Worm (Caenorhabditis elegans) whole organism, L4 larva: ENCODE data around the gene C17H11.1.

Experiments
- F26F4.8 ChIP-seq: fragments of 200-800 bp; sonication (Bioruptor generic); conservative IDR thresholded peaks from 2 replicates; pipeline ENCODE4 v1.3.6; 2022; ENCODE audit warnings: missing genetic modification characterization, missing compliant biosample characterization
- F37D6.2 ChIP-seq: sonication (generic microtip); optimal IDR thresholded peaks from 2 replicates; lab custom pipeline; 2016; ENCODE audit warnings: mild to moderate bottlenecking, missing genetic modification characterization, missing compliant biosample characterization
- Y105C5A.15 ChIP-seq: fragments of 200-800 bp; sonication (Bioruptor generic); IDR thresholded peaks from 2 replicates; pipeline ENCODE4 v1.3.6; 2022; ENCODE audit warnings: missing genetic modification characterization, missing compliant biosample characterization
- Y48G9A.11 ChIP-seq: fragments of 200-800 bp; sonication (Bioruptor generic); IDR thresholded peaks from 2 replicates; pipeline ENCODE4 v1.3.6; 2022; ENCODE audit warnings: missing genetic modification reagents, missing genetic modification characterization, missing compliant biosample characterization
- Y5F2A.4 ChIP-seq: fragments of 200-800 bp; sonication (Bioruptor generic); optimal IDR thresholded peaks from 2 replicates; lab custom pipeline; 2018; ENCODE audit warnings: mild to moderate bottlenecking, missing genetic modification characterization, missing compliant biosample characterization
- Y75B8A.6 ChIP-seq: fragments of 200-800 bp; sonication (Bioruptor generic); IDR thresholded peaks from 2 replicates; pipeline ENCODE4 v1.3.6; 2022; ENCODE audit warnings: missing genetic modification reagents, missing genetic modification characterization, missing compliant biosample characterization
- arid-1 ChIP-seq: fragments of 200-800 bp; sonication (Bioruptor generic); conservative IDR thresholded peaks from 2 replicates; pipeline ENCODE4 v1.3.6; 2022; ENCODE audit warnings: missing genetic modification reagents, missing genetic modification characterization, missing compliant biosample characterization
- attf-4 ChIP-seq: sonication (generic microtip); optimal IDR thresholded peaks from 3 replicates; lab custom pipeline; 2017; ENCODE audit warnings: missing biosample characterization, missing genetic modification characterization
- ceh-20 ChIP-seq: fragments of 200-800 bp; sonication (Bioruptor generic); IDR thresholded peaks from 2 replicates; pipeline ENCODE4 v1.3.6; 2022; ENCODE audit warnings: missing genetic modification reagents, missing genetic modification characterization, missing compliant biosample characterization
- ceh-82 ChIP-seq: sonication (generic microtip); optimal IDR thresholded peaks from 2 replicates; lab custom pipeline; 2017; ENCODE audit warnings: missing biosample characterization, missing genetic modification characterization
- cey-2 ChIP-seq: sonication (generic microtip); optimal IDR thresholded peaks from 3 replicates; lab custom pipeline; 2017; ENCODE audit warnings: missing genetic modification characterization, mild to moderate bottlenecking, missing compliant biosample characterization, antibody characterized with exemption, borderline replicate concordance; ENCODE audit not compliant: insufficient read depth
- ctbp-1 ChIP-seq: fragments of 200-800 bp; sonication (Bioruptor generic); IDR thresholded peaks from 2 replicates; pipeline ENCODE4 v1.3.6; 2022; ENCODE audit warnings: missing genetic modification reagents, missing genetic modification characterization, missing compliant biosample characterization
- daf-16 ChIP-seq, 3 experiments: sonication (generic microtip); optimal IDR thresholded peaks; 2 replicates each; lab custom pipeline; 2016 to 2017; ENCODE audit warnings: missing genetic modification characterization in 3 of 3, missing genetic modification reagents in 3 of 3, mild to moderate bottlenecking in 2 of 3, missing compliant biosample characterization in 2 of 3, missing biosample characterization in 1 of 3, moderate library complexity in 1 of 3
- dmd-8 ChIP-seq: fragments of 200-800 bp; sonication (Bioruptor generic); IDR thresholded peaks from 2 replicates; pipeline ENCODE4 v1.3.6; 2022; ENCODE audit warnings: missing genetic modification characterization, missing compliant biosample characterization
- dmd-9 ChIP-seq: fragments of 200-800 bp; sonication (Bioruptor generic); IDR thresholded peaks from 2 replicates; pipeline ENCODE4 v1.3.6; 2022; ENCODE audit warnings: missing genetic modification reagents, missing genetic modification characterization, missing compliant biosample characterization
- duxl-1 ChIP-seq: sonication (generic microtip); optimal IDR thresholded peaks from 2 replicates; lab custom pipeline; 2016; ENCODE audit warnings: mild to moderate bottlenecking, missing genetic modification characterization, moderate library complexity, missing compliant biosample characterization; ENCODE audit not compliant: poor library complexity
- egl-43 ChIP-seq: fragments of 200-800 bp; sonication (Bioruptor generic); IDR thresholded peaks from 2 replicates; pipeline ENCODE4 v1.3.6; 2022; ENCODE audit warnings: missing genetic modification reagents, missing genetic modification characterization, missing compliant biosample characterization
- hlh-30 ChIP-seq: sonication (generic microtip); optimal IDR thresholded peaks from 2 replicates; lab custom pipeline; 2017; ENCODE audit warnings: antibody characterized with exemption, mild to moderate bottlenecking, missing genetic modification characterization, missing compliant biosample characterization; ENCODE audit not compliant: insufficient read depth
- hmg-1.1 ChIP-seq: fragments of 200-800 bp; sonication (Bioruptor generic); IDR thresholded peaks from 2 replicates; pipeline ENCODE4 v1.3.6; 2022; ENCODE audit warnings: missing genetic modification reagents, missing genetic modification characterization, missing compliant biosample characterization
- lim-7 ChIP-seq: fragments of 200-800 bp; sonication (Bioruptor generic); IDR thresholded peaks from 2 replicates; pipeline ENCODE4 v1.3.6; 2022; ENCODE audit warnings: missing genetic modification characterization, missing compliant biosample characterization
- lin-1 ChIP-seq: fragments of 200-800 bp; sonication (Bioruptor generic); IDR thresholded peaks from 2 replicates; pipeline ENCODE4 v1.3.6; 2022; ENCODE audit warnings: missing genetic modification reagents, missing genetic modification characterization, missing compliant biosample characterization
- lin-13 ChIP-seq: fragments of 150-350 bp; optimal IDR thresholded peaks from 2 replicates; lab custom pipeline; 2014; ENCODE audit warnings: missing biosample characterization, missing genetic modification reagents, missing genetic modification characterization
- lin-29 ChIP-seq: fragments of 200-800 bp; sonication (Bioruptor generic); IDR thresholded peaks from 2 replicates; pipeline ENCODE4 v1.3.6; 2022; ENCODE audit warnings: missing genetic modification reagents, missing genetic modification characterization, missing compliant biosample characterization
- lin-38 ChIP-seq: fragments of 200-800 bp; sonication (Bioruptor generic); IDR thresholded peaks from 2 replicates; pipeline ENCODE4 v1.3.6; 2022; ENCODE audit warnings: missing genetic modification reagents, missing genetic modification characterization, missing compliant biosample characterization
- madf-9 ChIP-seq: fragments of 200-800 bp; sonication (Bioruptor generic); conservative IDR thresholded peaks from 2 replicates; pipeline ENCODE4 v1.3.6; 2022; ENCODE audit warnings: missing genetic modification reagents, missing genetic modification characterization, missing compliant biosample characterization
- mep-1 ChIP-seq: fragments of 150-350 bp; sonication (generic microtip); optimal IDR thresholded peaks from 3 replicates; lab custom pipeline; 2014; ENCODE audit warnings: missing biosample characterization, missing genetic modification characterization
- mes-2 ChIP-seq: sonication (generic microtip); optimal IDR thresholded peaks from 2 replicates; lab custom pipeline; 2016; ENCODE audit warnings: missing genotype, mild to moderate bottlenecking, missing genetic modification characterization, missing compliant biosample characterization; ENCODE audit not compliant: poor library complexity, severe bottlenecking
- mxl-2 ChIP-seq: fragments of 200-800 bp; sonication (Bioruptor generic); conservative IDR thresholded peaks from 2 replicates; pipeline ENCODE4 v1.3.6; 2022; ENCODE audit warnings: missing genetic modification reagents, missing genetic modification characterization, missing compliant biosample characterization
- mxl-3 ChIP-seq: fragments of 200-800 bp; sonication (Bioruptor generic); optimal IDR thresholded peaks from 2 replicates; lab custom pipeline; 2018; ENCODE audit warnings: mild to moderate bottlenecking, missing genetic modification characterization, missing compliant biosample characterization
- nhr-10 ChIP-seq: fragments of 150-350 bp; optimal IDR thresholded peaks from 2 replicates; lab custom pipeline; 2014; ENCODE audit warnings: missing biosample characterization, missing genetic modification characterization
- nhr-102 ChIP-seq: sonication (generic microtip); optimal IDR thresholded peaks from 2 replicates; lab custom pipeline; 2016; ENCODE audit warnings: mild to moderate bottlenecking, missing genetic modification characterization, moderate library complexity, missing compliant biosample characterization
- nhr-111 ChIP-seq: fragments of 200-800 bp; sonication (Bioruptor generic); optimal IDR thresholded peaks from 2 replicates; lab custom pipeline; 2018; ENCODE audit warnings: mild to moderate bottlenecking, missing genetic modification characterization, missing compliant biosample characterization
- nhr-41 ChIP-seq: fragments of 200-800 bp; sonication (Bioruptor generic); IDR thresholded peaks from 2 replicates; pipeline ENCODE4 v1.3.6; 2022; ENCODE audit warnings: missing genetic modification reagents, missing genetic modification characterization, missing compliant biosample characterization
- nhr-42 ChIP-seq: fragments of 200-800 bp; sonication (Bioruptor generic); IDR thresholded peaks from 2 replicates; pipeline ENCODE4 v1.3.6; 2022; ENCODE audit warnings: missing genetic modification characterization, missing compliant biosample characterization
- pha-4 ChIP-seq, 2 experiments: fragments of 150-350 bp in 1 of 2; fragments of 200-800 bp in 1 of 2; sonication (Bioruptor generic) in 1 of 2; IDR thresholded peaks in 1 of 2; optimal IDR thresholded peaks in 1 of 2; 2 replicates each; pipeline versions ENCODE4 v1.3.6 to Lab custom; 2014 to 2022; ENCODE audit warnings: missing genetic modification characterization in 2 of 2, missing genetic modification reagents in 2 of 2, missing biosample characterization in 1 of 2, missing compliant biosample characterization in 1 of 2
- saeg-2 ChIP-seq: fragments of 200-800 bp; sonication (Bioruptor generic); IDR thresholded peaks from 2 replicates; pipeline ENCODE4 v1.3.6; 2022; ENCODE audit warnings: missing genetic modification reagents, missing genetic modification characterization, missing compliant biosample characterization
- set-16 ChIP-seq: fragments of 200-800 bp; sonication (Bioruptor generic); IDR thresholded peaks from 2 replicates; pipeline ENCODE4 v1.3.6; 2022; ENCODE audit warnings: missing genetic modification reagents, missing genetic modification characterization, missing compliant biosample characterization
- skn-1 ChIP-seq: fragments of 150-350 bp; optimal IDR thresholded peaks from 2 replicates; lab custom pipeline; 2014; ENCODE audit warnings: missing biosample characterization, missing genetic modification characterization
- snpc-1.2 ChIP-seq: fragments of 200-800 bp; sonication (Bioruptor generic); IDR thresholded peaks from 2 replicates; pipeline ENCODE4 v1.3.6; 2022; ENCODE audit warnings: missing genetic modification reagents, missing genetic modification characterization, missing compliant biosample characterization
- tag-97 ChIP-seq: fragments of 200-800 bp; sonication (Bioruptor generic); IDR thresholded peaks from 2 replicates; pipeline ENCODE4 v1.3.6; 2022; ENCODE audit warnings: missing genetic modification characterization, missing compliant biosample characterization
- tra-1 ChIP-seq: fragments of 200-800 bp; sonication (Bioruptor generic); IDR thresholded peaks from 2 replicates; pipeline ENCODE4 v1.3.6; 2022; ENCODE audit warnings: missing genetic modification reagents, missing genetic modification characterization, missing compliant biosample characterization
- unc-130 ChIP-seq: sonication (generic microtip); optimal IDR thresholded peaks from 2 replicates; lab custom pipeline; 2016; ENCODE audit warnings: missing genetic modification reagents, missing genetic modification characterization, missing compliant biosample characterization
- vab-7 ChIP-seq: fragments of 200-800 bp; sonication (Bioruptor generic); IDR thresholded peaks from 2 replicates; pipeline ENCODE4 v1.3.6; 2022; ENCODE audit warnings: missing genetic modification reagents, missing genetic modification characterization, missing compliant biosample characterization
- zfp-2 ChIP-seq: sonication (generic microtip); optimal IDR thresholded peaks from 2 replicates; lab custom pipeline; 2016; ENCODE audit warnings: mild to moderate bottlenecking, missing genetic modification characterization, missing compliant biosample characterization
- zfp-3 ChIP-seq: fragments of 200-800 bp; sonication (Bioruptor generic); conservative IDR thresholded peaks from 2 replicates; pipeline ENCODE4 v1.3.6; 2022; ENCODE audit warnings: missing genetic modification reagents, missing genetic modification characterization, missing compliant biosample characterization

C17H11.1 gene

ce11 chrX:8155969-8156368, 17.7 kb upstream of the C17H11.1 start (continued):
- TF ChIP-seq mxl-3, result no peak
- TF ChIP-seq ceh-82 (tag; lab: Kevin White, UChicago), result no peak
- peak; percentile 66; the same call in 1 of the 2 replicates for TF ChIP-seq nhr-42
- peak; percentile 64; the same call in 1 of the 2 replicates for TF ChIP-seq nhr-41 (GFP tag; lab: Robert Waterston, UW)
- TF ChIP-seq hlh-30 (tag; lab: Kevin White, UChicago), result no peak
- peak; percentile 25; the same call in 1 of the 2 replicates for TF ChIP-seq lin-29 (GFP tag; lab: Robert Waterston, UW)
- no peak for TF ChIP-seq zfp-2 (tag; lab: Kevin White, UChicago)
- no peak for TF ChIP-seq daf-16 (GFP tag; optimal IDR thresholded peaks at IDR 0.05; lab: Kevin White, UChicago)
- peak; percentile 22 for TF ChIP-seq daf-16 (tag; optimal IDR thresholded peaks at IDR 0.05; lab: Kevin White, UChicago)
- TF ChIP-seq zfp-3 (GFP tag; lab: Robert Waterston, UW), result 0 out of 2 replicates have a peak, but pooled peaks have one; percentile 42
- TF ChIP-seq mes-2 (tag; lab: Kevin White, UChicago), result peak; percentile 76
- no peak for TF ChIP-seq F37D6.2 (tag; lab: Kevin White, UChicago)
- 0 out of 2 replicates have a peak, but pooled peaks have one; percentile 26 for TF ChIP-seq saeg-2
- TF ChIP-seq duxl-1 (tag; lab: Kevin White, UChicago), result no peak
- no peak for TF ChIP-seq skn-1
- TF ChIP-seq lin-38 (GFP tag; lab: Robert Waterston, UW), result peak; percentile 52
- no peak for TF ChIP-seq nhr-111 (GFP tag; lab: Kevin White, UChicago)
- TF ChIP-seq tag-97 (GFP tag; lab: Robert Waterston, UW), result no peak
- 0 out of 2 replicates have a peak, but pooled peaks have one; percentile 9 for TF ChIP-seq snpc-1.2 (GFP tag; lab: Robert Waterston, UW)
- peak; percentile 29; the same call in 1 of the 2 replicates for TF ChIP-seq set-16 (GFP tag; lab: Robert Waterston, UW)
- TF ChIP-seq Y48G9A.11 (GFP tag; lab: Robert Waterston, UW), result peak; percentile 26
- 0 out of 2 replicates have a peak, but pooled peaks have one; percentile 61 for TF ChIP-seq Y75B8A.6
- TF ChIP-seq nhr-102 (tag; lab: Kevin White, UChicago), result no peak
- no peak for TF ChIP-seq cey-2 (tag; lab: Kevin White, UChicago)
- peak; percentile 60; the same call in 1 of the 2 replicates for TF ChIP-seq madf-9 (GFP tag; lab: Robert Waterston, UW)
- no peak for TF ChIP-seq unc-130
- peak; percentile 66; the same call in 1 of the 2 replicates for TF ChIP-seq lin-1
- peak; percentile 85 for TF ChIP-seq dmd-8 (GFP tag; lab: Robert Waterston, UW)
- TF ChIP-seq lim-7 (GFP tag; lab: Robert Waterston, UW), result peak; percentile 85
- peak; percentile 50; the same call in 1 of the 2 replicates for TF ChIP-seq tra-1 (GFP tag; lab: Robert Waterston, UW)
- no peak for TF ChIP-seq Y5F2A.4 (GFP tag; lab: Kevin White, UChicago)
- TF ChIP-seq egl-43 (GFP tag; lab: Robert Waterston, UW), result peak; percentile 88
- TF ChIP-seq hmg-1.1 (GFP tag; lab: Robert Waterston, UW), result peak; percentile 77
- no peak for TF ChIP-seq nhr-10 (tag; lab: Kevin White, UChicago)
- 0 out of 2 replicates have a peak, but pooled peaks have one; percentile 26 for TF ChIP-seq ceh-20 (GFP tag; lab: Robert Waterston, UW)
- TF ChIP-seq Y105C5A.15 (GFP tag; lab: Robert Waterston, UW), result peak; percentile 81; the same call in 1 of the 2 replicates
- TF ChIP-seq attf-4 (tag; lab: Kevin White, UChicago), result no peak
- peak; percentile 77 for TF ChIP-seq F26F4.8
- peak; percentile 65 for TF ChIP-seq arid-1
- no peak for TF ChIP-seq mxl-2 (GFP tag; lab: Robert Waterston, UW)
- TF ChIP-seq vab-7 (GFP tag; lab: Robert Waterston, UW), result peak; percentile 68
- 0 out of 2 replicates have a peak, but pooled peaks have one; percentile 37 for TF ChIP-seq dmd-9
- no peak for TF ChIP-seq mep-1 (tag; lab: Kevin White, UChicago)
- TF ChIP-seq ctbp-1 (GFP tag; lab: Robert Waterston, UW), result peak; percentile 50; the same call in 1 of the 2 replicates
- TF ChIP-seq lin-13 (GFP tag; lab: Kevin White, UChicago), result no peak
- TF ChIP-seq pha-4 (GFP tag; IDR thresholded peaks at IDR 0.05; lab: Robert Waterston, UW), result peak; percentile 73
- TF ChIP-seq pha-4 (tag; optimal IDR thresholded peaks at IDR 0.05; lab: Kevin White, UChicago), result no peak
